Worm (Caenorhabditis elegans): Measurements from ENCODE around the gene T02D1.4.

ce11 chrIV:17367294-17367693, 32.3 kb upstream of the T02D1.4 start, which contains the start of gene zipt-17:
- no peak for TF ChIP-seq ama-1 (optimal IDR thresholded peaks at IDR 0.05)
- TF ChIP-seq ama-1 (GFP tag; optimal IDR thresholded peaks at IDR 0.05): no peak
- no peak for TF ChIP-seq unc-62 (GFP tag; optimal IDR thresholded peaks at IDR 0.05)
- TF ChIP-seq dox-1 (GFP tag; IDR thresholded peaks at IDR 0.05): no peak
- no peak for TF ChIP-seq F55B11.4 (tag; optimal IDR thresholded peaks at IDR 0.05; ENCODE audit: borderline replicate concordance, insufficient read depth)
- no peak for TF ChIP-seq lin-35 (GFP tag; optimal IDR thresholded peaks at IDR 0.05)
- no peak for TF ChIP-seq tbp1 (GFP tag; optimal IDR thresholded peaks at IDR 0.05)
- no peak for TF ChIP-seq ets-4 (GFP tag; optimal IDR thresholded peaks at IDR 0.05)
- TF ChIP-seq nhr-90 (tag; optimal IDR thresholded peaks at IDR 0.05): no peak
- no peak for TF ChIP-seq cebp-2 (GFP tag; IDR thresholded peaks at IDR 0.05)
- no peak for TF ChIP-seq ztf-3 (GFP tag; optimal IDR thresholded peaks at IDR 0.05)
